Worm (Caenorhabditis elegans) whole organism, mixed stage, embryonic: Measurements from ENCODE around the gene F58G6.3.

Experiments used
- M03D4.4 ChIP-seq: sonication (generic microtip); optimal IDR thresholded peaks from 2 replicates; lab custom pipeline; 2017; ENCODE audit warnings: mild to moderate bottlenecking, missing genetic modification characterization, missing compliant biosample characterization
- bed-3 ChIP-seq: fragments of 200-800 bp; sonication (Bioruptor generic); optimal IDR thresholded peaks from 3 replicates; lab custom pipeline; 2018; ENCODE audit warnings: mild to moderate bottlenecking, missing genetic modification characterization, moderate library complexity, missing compliant biosample characterization
- blmp-1 ChIP-seq: fragments of 150-350 bp; optimal IDR thresholded peaks from 2 replicates; lab custom pipeline; 2014; ENCODE audit warnings: missing biosample characterization, missing genetic modification characterization
- ceh-39 ChIP-seq: fragments of 150-350 bp; optimal IDR thresholded peaks from 2 replicates; lab custom pipeline; 2014; ENCODE audit warnings: missing biosample characterization, missing genetic modification characterization
- ceh-43 ChIP-seq: fragments of 200-800 bp; sonication (Bioruptor generic); optimal IDR thresholded peaks from 2 replicates; lab custom pipeline; 2018; ENCODE audit warnings: mild to moderate bottlenecking, missing genetic modification characterization, moderate library complexity, missing compliant biosample characterization
- ceh-83 ChIP-seq: fragments of 200-800 bp; sonication (Bioruptor generic); optimal IDR thresholded peaks from 2 replicates; lab custom pipeline; 2018; ENCODE audit warnings: mild to moderate bottlenecking, missing genetic modification characterization, missing compliant biosample characterization
- ces-1 ChIP-seq: fragments of 150-350 bp; optimal IDR thresholded peaks from 2 replicates; lab custom pipeline; 2014; ENCODE audit warnings: missing biosample characterization, missing genetic modification reagents, missing genetic modification characterization
- cnd-1 ChIP-seq: fragments of 200-800 bp; sonication (Bioruptor generic); optimal IDR thresholded peaks from 2 replicates; lab custom pipeline; 2018; ENCODE audit warnings: mild to moderate bottlenecking, missing genetic modification characterization, missing compliant biosample characterization
- drap-1 ChIP-seq: fragments of 200-800 bp; sonication (Bioruptor generic); optimal IDR thresholded peaks from 3 replicates; lab custom pipeline; 2018; ENCODE audit warnings: mild to moderate bottlenecking, missing genetic modification characterization, missing compliant biosample characterization
- elt-1 ChIP-seq: sonication (generic microtip); optimal IDR thresholded peaks from 2 replicates; lab custom pipeline; 2017; ENCODE audit warnings: missing genetic modification characterization, mild to moderate bottlenecking, missing compliant biosample characterization, antibody characterized with exemption, moderate library complexity, borderline replicate concordance; ENCODE audit not compliant: insufficient read depth
- elt-3 ChIP-seq: fragments of 150-350 bp; optimal IDR thresholded peaks from 2 replicates; lab custom pipeline; 2014; ENCODE audit warnings: missing biosample characterization, missing genetic modification characterization
- flh-1 ChIP-seq: fragments of 200-800 bp; sonication (Bioruptor generic); optimal IDR thresholded peaks from 2 replicates; lab custom pipeline; 2018; ENCODE audit warnings: mild to moderate bottlenecking, missing genetic modification characterization, moderate library complexity, missing compliant biosample characterization
- ham-2 ChIP-seq: fragments of 200-800 bp; sonication (Bioruptor generic); optimal IDR thresholded peaks from 2 replicates; lab custom pipeline; 2018; ENCODE audit warnings: mild to moderate bottlenecking, missing genetic modification characterization, missing compliant biosample characterization
- hlh-1 ChIP-seq: fragments of 150-350 bp; optimal IDR thresholded peaks from 2 replicates; lab custom pipeline; 2014; ENCODE audit warnings: missing biosample characterization, missing genetic modification reagents, missing genetic modification characterization
- lin-13 ChIP-seq: fragments of 150-350 bp; optimal IDR thresholded peaks from 2 replicates; lab custom pipeline; 2014; ENCODE audit warnings: missing biosample characterization, missing genetic modification characterization
- lsy-2 ChIP-seq: fragments of 150-350 bp; optimal IDR thresholded peaks from 2 replicates; lab custom pipeline; 2014; ENCODE audit warnings: missing biosample characterization, missing genetic modification characterization
- mab-5 ChIP-seq: fragments of 150-350 bp; optimal IDR thresholded peaks from 2 replicates; lab custom pipeline; 2014; ENCODE audit warnings: missing biosample characterization, missing genetic modification characterization
- mls-2 ChIP-seq: sonication (generic microtip); optimal IDR thresholded peaks from 2 replicates; lab custom pipeline; 2016; ENCODE audit warnings: mild to moderate bottlenecking, missing genetic modification characterization, moderate library complexity, missing compliant biosample characterization
- nhr-12 ChIP-seq: fragments of 150-350 bp; optimal IDR thresholded peaks from 2 replicates; lab custom pipeline; 2014; ENCODE audit warnings: missing biosample characterization, missing genetic modification characterization
- nhr-237 ChIP-seq: fragments of 150-350 bp; optimal IDR thresholded peaks from 2 replicates; lab custom pipeline; 2014; ENCODE audit warnings: missing biosample characterization, missing genetic modification characterization
- nhr-28 ChIP-seq: fragments of 150-350 bp; optimal IDR thresholded peaks from 2 replicates; lab custom pipeline; 2014; ENCODE audit warnings: missing biosample characterization, missing genetic modification characterization
- nhr-76 ChIP-seq: sonication (generic microtip); optimal IDR thresholded peaks from 2 replicates; lab custom pipeline; 2017; ENCODE audit warnings: missing biosample characterization, missing genetic modification characterization
- pha-4 ChIP-seq: fragments of 150-350 bp; optimal IDR thresholded peaks from 2 replicates; lab custom pipeline; 2018; ENCODE audit warnings: missing biosample characterization, missing genetic modification reagents, missing genetic modification characterization
- sem-2 ChIP-seq: fragments of 200-800 bp; sonication (Bioruptor generic); optimal IDR thresholded peaks from 2 replicates; lab custom pipeline; 2018; ENCODE audit warnings: mild to moderate bottlenecking, missing genetic modification characterization, missing compliant biosample characterization
- snpc-4 ChIP-seq: fragments of 150-350 bp; optimal IDR thresholded peaks from 2 replicates; lab custom pipeline; 2014; ENCODE audit warnings: missing biosample characterization, missing genetic modification characterization
- sptf-1 ChIP-seq: sonication (generic microtip); optimal IDR thresholded peaks from 2 replicates; lab custom pipeline; 2017; ENCODE audit warnings: mild to moderate bottlenecking, missing genetic modification characterization, moderate library complexity, missing compliant biosample characterization
- tbx-8 ChIP-seq: fragments of 200-800 bp; sonication (Bioruptor generic); optimal IDR thresholded peaks from 2 replicates; lab custom pipeline; 2018; ENCODE audit warnings: mild to moderate bottlenecking, missing genetic modification characterization, moderate library complexity, missing compliant biosample characterization
- unc-39 ChIP-seq: fragments of 150-350 bp; optimal IDR thresholded peaks from 2 replicates; lab custom pipeline; 2014; ENCODE audit warnings: missing biosample characterization, missing genetic modification characterization
- unc-62 ChIP-seq: fragments of 150-350 bp; optimal IDR thresholded peaks from 2 replicates; lab custom pipeline; 2014; ENCODE audit warnings: missing biosample characterization, missing genetic modification reagents, missing genetic modification characterization
- zip-8 ChIP-seq: fragments of 150-350 bp; optimal IDR thresholded peaks from 2 replicates; lab custom pipeline; 2014; ENCODE audit warnings: missing biosample characterization, missing genetic modification characterization
- ztf-11 ChIP-seq: fragments of 150-350 bp; optimal IDR thresholded peaks from 2 replicates; lab custom pipeline; 2014; ENCODE audit warnings: missing biosample characterization, missing genetic modification characterization

F58G6.3 gene

DNA sequence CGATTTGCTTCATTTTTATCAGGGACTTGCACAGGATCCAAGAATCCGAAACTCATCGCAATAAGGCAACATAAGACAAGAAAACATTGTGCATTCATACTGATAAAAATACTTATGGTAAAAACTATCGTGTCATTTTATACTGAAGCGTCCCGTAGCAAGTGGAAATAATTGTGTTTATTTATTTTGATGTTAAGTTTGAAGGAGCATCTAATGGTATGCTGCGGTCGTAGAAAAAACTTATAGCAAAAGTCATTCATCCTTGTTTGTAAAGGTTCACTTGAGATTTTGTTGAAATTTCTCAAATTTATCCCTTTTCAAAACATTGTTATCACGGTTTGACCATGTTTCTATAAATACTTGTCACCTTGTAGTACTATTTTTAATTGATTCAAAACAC, 28.4 kb upstream of the F58G6.3 start, which contains the start of gene W09C2.10:
W09C2.10 (minus strand) TSS at position 101 of the 400 bp plus-strand sequence.
- TF ChIP-seq ham-2 (GFP tag; lab: Kevin White, UChicago) (no peak), ceh-83 (GFP tag; lab: Kevin White, UChicago) (no peak), ztf-11 (tag; lab: Kevin White, UChicago) (no peak), nhr-28 (no peak), snpc-4 (no peak), blmp-1 (no peak), sem-2 (GFP tag; lab: Kevin White, UChicago) (no peak), nhr-76 (tag; lab: Kevin White, UChicago) (no peak), nhr-12 (tag; lab: Kevin White, UChicago) (no peak), nhr-237 (tag; lab: Kevin White, UChicago) (no peak), M03D4.4 (tag; lab: Kevin White, UChicago) (no peak), zip-8 (tag; lab: Kevin White, UChicago) (no peak), pha-4 (tag; lab: Kevin White, UChicago) (no peak)

DNA sequence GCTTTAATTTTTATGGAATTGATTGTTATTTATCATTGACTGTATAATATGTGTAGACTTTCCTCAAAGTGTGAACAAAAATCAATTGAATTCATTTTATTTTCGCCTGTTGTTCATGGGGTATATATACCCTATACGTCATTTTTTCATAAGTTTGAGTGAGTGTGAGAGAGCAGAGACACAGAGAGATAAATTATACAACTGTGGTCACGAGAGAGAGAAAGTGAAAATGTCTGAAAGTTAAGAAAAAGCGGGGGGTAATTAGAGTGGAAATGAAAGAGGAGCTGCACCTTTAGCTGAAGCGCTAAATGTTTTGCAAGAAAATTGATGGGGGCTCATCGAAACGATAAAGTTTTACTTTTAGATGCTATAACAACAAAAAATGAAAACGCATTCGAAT, 27.5 kb upstream of the F58G6.3 start:
- TF ChIP-seq elt-3 (tag; lab: Kevin White, UChicago) = no peak
- no peak for TF ChIP-seq unc-62 (GFP tag; lab: Kevin White, UChicago)
- no peak for TF ChIP-seq sem-2 (GFP tag; lab: Kevin White, UChicago)
- TF ChIP-seq zip-8 (tag; lab: Kevin White, UChicago) = no peak
- TF ChIP-seq blmp-1 = no peak
- no peak for TF ChIP-seq ztf-11 (tag; lab: Kevin White, UChicago)
- no peak for TF ChIP-seq nhr-237 (tag; lab: Kevin White, UChicago)
- no peak for TF ChIP-seq lin-13 (tag; lab: Kevin White, UChicago)
- TF ChIP-seq elt-1 (tag; lab: Kevin White, UChicago) = no peak
- TF ChIP-seq ceh-39 = no peak
- no peak for TF ChIP-seq ces-1 (GFP tag; lab: Kevin White, UChicago)
- no peak for TF ChIP-seq mab-5 (tag; lab: Kevin White, UChicago)
- TF ChIP-seq ceh-43 (GFP tag; lab: Kevin White, UChicago) = no peak

DNA sequence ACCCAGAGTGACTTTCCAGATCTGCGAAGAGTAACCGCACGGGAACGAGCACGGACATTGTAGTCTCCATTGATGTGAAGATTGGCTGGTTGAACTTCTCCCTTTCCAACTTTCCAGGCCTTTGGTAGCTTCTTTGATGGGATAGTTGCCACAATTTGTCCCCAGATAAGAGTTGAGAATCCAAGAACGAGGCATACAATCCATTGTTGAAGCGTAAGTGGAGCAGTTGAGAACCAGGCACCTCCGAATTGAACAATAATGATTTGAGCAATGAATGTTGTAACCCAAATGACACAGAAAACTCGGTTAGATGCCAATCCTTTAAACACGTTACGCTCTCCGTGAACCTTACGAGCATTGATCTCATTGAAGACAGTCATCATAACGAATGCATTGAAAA, 26.3 kb upstream of the F58G6.3 start:
- no peak for TF ChIP-seq nhr-237 (tag; lab: Kevin White, UChicago)
- TF ChIP-seq cnd-1 = no peak
- TF ChIP-seq hlh-1 (tag; lab: Kevin White, UChicago) = no peak
- no peak for TF ChIP-seq flh-1 (GFP tag; lab: Kevin White, UChicago)

DNA sequence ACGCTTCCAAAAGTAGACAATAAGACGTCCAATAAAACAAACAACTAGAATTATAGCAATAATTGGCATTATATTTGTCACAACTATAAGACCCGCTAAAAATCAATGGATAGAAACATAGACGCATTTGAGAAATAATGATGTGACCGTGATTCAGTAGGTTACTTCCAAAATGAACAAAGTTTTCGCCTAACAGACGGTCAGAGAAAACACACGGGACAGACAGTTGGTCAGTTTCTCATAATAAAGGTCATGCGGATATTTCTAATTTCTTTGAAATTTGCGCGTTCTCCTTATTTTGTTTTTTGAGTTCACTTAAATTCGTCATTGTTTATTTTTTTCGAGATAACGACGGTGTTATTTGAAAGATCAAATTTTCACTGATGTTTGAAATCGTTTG, 21.8 kb upstream of the F58G6.3 start:
- no peak for TF ChIP-seq sptf-1 (tag; lab: Kevin White, UChicago)
- TF ChIP-seq ztf-11 (tag; lab: Kevin White, UChicago) = no peak
- no peak for TF ChIP-seq unc-62 (GFP tag; lab: Kevin White, UChicago)
- TF ChIP-seq ceh-43 (GFP tag; lab: Kevin White, UChicago) = no peak
- TF ChIP-seq elt-1 (tag; lab: Kevin White, UChicago) = no peak
- TF ChIP-seq nhr-237 (tag; lab: Kevin White, UChicago) = no peak
- no peak for TF ChIP-seq nhr-28
- no peak for TF ChIP-seq blmp-1
- TF ChIP-seq lin-13 (tag; lab: Kevin White, UChicago) = no peak
- TF ChIP-seq ceh-39 = no peak
- TF ChIP-seq mls-2 (tag; lab: Kevin White, UChicago) = no peak

DNA sequence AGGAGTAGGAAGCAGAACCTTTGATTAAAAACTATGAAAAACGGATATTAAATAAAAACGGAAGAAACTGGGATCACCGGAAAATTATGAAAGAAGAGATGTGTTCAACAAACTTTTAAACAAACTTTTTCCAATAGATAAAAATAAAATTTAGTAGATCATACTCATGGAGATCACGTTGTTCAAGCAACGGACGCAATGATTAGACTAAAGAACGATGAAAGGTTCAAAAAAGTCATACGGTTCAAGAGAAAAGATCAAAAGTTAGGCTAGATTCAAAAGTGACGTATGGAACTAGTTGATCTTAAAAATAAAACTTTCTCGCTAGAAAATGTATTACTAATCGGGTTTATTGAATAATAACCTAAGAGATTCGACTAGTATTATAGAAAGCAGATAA, 21.2 kb upstream of the F58G6.3 start:
- TF ChIP-seq nhr-76 (tag; lab: Kevin White, UChicago) (no peak), sem-2 (GFP tag; lab: Kevin White, UChicago) (no peak), lsy-2 (no peak), bed-3 (GFP tag; lab: Kevin White, UChicago) (no peak), unc-39 (no peak), tbx-8 (GFP tag; lab: Kevin White, UChicago) (no peak), drap-1 (no peak), M03D4.4 (tag; lab: Kevin White, UChicago) (no peak), blmp-1 (no peak), nhr-12 (tag; lab: Kevin White, UChicago) (no peak), ceh-39 (no peak), ceh-43 (GFP tag; lab: Kevin White, UChicago) (no peak), hlh-1 (tag; lab: Kevin White, UChicago) (no peak)
